ENCODE assay signal across 8 worm cellular contexts in genomic region chrIV:13707894-13708293, ce11.
TF ChIP-seq lines count a peak whose summit lies in the region.

No protein-coding gene starts in this region.

TF ChIP-seq in whole organism, L1 larva, 84 proteins besides CTCF, POLR2A, EP300 and RAD21 (continues in another document):
- TF ChIP-seq mep-1 (tag; optimal IDR thresholded peaks at IDR 0.05; lab: Kevin White, UChicago) (no peak), xbp-1 (tag; optimal IDR thresholded peaks at IDR 0.05; lab: Kevin White, UChicago) (no peak), unc-130 (tag; optimal IDR thresholded peaks at IDR 0.05; lab: Kevin White, UChicago) (no peak), nhr-84 (tag; optimal IDR thresholded peaks at IDR 0.05; lab: Kevin White, UChicago) (no peak), nhr-71 (tag; optimal IDR thresholded peaks at IDR 0.05; lab: Kevin White, UChicago) (no peak), ceh-82 (tag; optimal IDR thresholded peaks at IDR 0.05; lab: Kevin White, UChicago) (no peak), nhr-20 (tag; optimal IDR thresholded peaks at IDR 0.05; lab: Kevin White, UChicago) (peak; percentile 4), C34B4.2 (tag; optimal IDR thresholded peaks at IDR 0.05; lab: Kevin White, UChicago) (no peak), egl-27 (tag; optimal IDR thresholded peaks at IDR 0.05; lab: Kevin White, UChicago) (no peak), nhr-76 (tag; optimal IDR thresholded peaks at IDR 0.05; lab: Kevin White, UChicago) (no peak), lin-35 (GFP tag; optimal IDR thresholded peaks at IDR 0.05; lab: Kevin White, UChicago) (peak in 1 of 2 experiments; percentile 26), nhr-47 (tag; optimal IDR thresholded peaks at IDR 0.05; lab: Kevin White, UChicago) (no peak)

TF ChIP-seq in whole organism, L2 larva, 48 proteins besides CTCF, POLR2A, EP300 and RAD21:
- TF ChIP-seq zag-1 (tag; optimal IDR thresholded peaks at IDR 0.05; lab: Kevin White, UChicago) (no peak), crh-2 (tag; optimal IDR thresholded peaks at IDR 0.05; lab: Kevin White, UChicago) (peak; percentile 64), F13H6.1 (tag; optimal IDR thresholded peaks at IDR 0.05; lab: Kevin White, UChicago) (peak; percentile 40), nhr-129 (tag; optimal IDR thresholded peaks at IDR 0.05; lab: Kevin White, UChicago) (peak; percentile 48), nhr-237 (tag; optimal IDR thresholded peaks at IDR 0.05; lab: Kevin White, UChicago) (no peak), nhr-6 (tag; optimal IDR thresholded peaks at IDR 0.05; lab: Kevin White, UChicago) (no peak), alr-1 (tag; optimal IDR thresholded peaks at IDR 0.05; lab: Kevin White, UChicago) (no peak), sma-3 (GFP tag; optimal IDR thresholded peaks at IDR 0.05; lab: Kevin White, UChicago) (peak; percentile 8), gmeb-1 (tag; optimal IDR thresholded peaks at IDR 0.05; lab: Kevin White, UChicago) (peak; percentile 21), fos-1 (tag; optimal IDR thresholded peaks at IDR 0.05; lab: Kevin White, UChicago) (peak; percentile 60)

TF ChIP-seq in whole organism, L3 larva, 47 proteins besides CTCF, POLR2A, EP300 and RAD21:
- TF ChIP-seq egl-5 (tag; optimal IDR thresholded peaks at IDR 0.05; lab: Kevin White, UChicago) (no peak), ama-1 (optimal IDR thresholded peaks at IDR 0.05; lab: Kevin White, UChicago) (no peak), ceh-16 (tag; optimal IDR thresholded peaks at IDR 0.05; lab: Kevin White, UChicago) (no peak), elt-2 (tag; optimal IDR thresholded peaks at IDR 0.05; lab: Kevin White, UChicago) (peak; percentile 97), daf-12 (tag; optimal IDR thresholded peaks at IDR 0.05; lab: Kevin White, UChicago) (no peak), skn-1 (tag; optimal IDR thresholded peaks at IDR 0.05; lab: Kevin White, UChicago) (no peak), pqm-1 (tag; optimal IDR thresholded peaks at IDR 0.05; lab: Kevin White, UChicago) (peak; percentile 88), nhr-67 (tag; optimal IDR thresholded peaks at IDR 0.05; lab: Kevin White, UChicago) (no peak)

TF ChIP-seq in whole organism, L4 larva, 104 proteins besides CTCF, POLR2A, EP300 and RAD21 (continues in another document):
- 0 out of 2 replicates have a peak, but pooled peaks have one; percentile 23 for TF ChIP-seq zfp-3 (GFP tag; conservative IDR thresholded peaks at IDR 0.05; lab: Robert Waterston, UW)
- TF ChIP-seq snpc-1.2 (GFP tag; IDR thresholded peaks at IDR 0.05; lab: Robert Waterston, UW): peak; percentile 68; the same call in 1 of the 2 replicates
- TF ChIP-seq unc-39 (tag; optimal IDR thresholded peaks at IDR 0.05; lab: Kevin White, UChicago): no peak
- TF ChIP-seq nhr-102 (tag; optimal IDR thresholded peaks at IDR 0.05; lab: Kevin White, UChicago): peak; percentile 76
- TF ChIP-seq nhr-237 (tag; optimal IDR thresholded peaks at IDR 0.05; lab: Kevin White, UChicago): no peak
- peak; percentile 96 for TF ChIP-seq ceh-20 (GFP tag; IDR thresholded peaks at IDR 0.05; lab: Robert Waterston, UW)
- TF ChIP-seq nhr-28 (tag; optimal IDR thresholded peaks at IDR 0.05; lab: Kevin White, UChicago): peak; percentile 63
- TF ChIP-seq egl-27 (tag; optimal IDR thresholded peaks at IDR 0.05; lab: Kevin White, UChicago): no peak
- TF ChIP-seq hlh-11 (tag; optimal IDR thresholded peaks at IDR 0.05; lab: Kevin White, UChicago): peak; percentile 82
- no peak for TF ChIP-seq snpc-4 (tag; optimal IDR thresholded peaks at IDR 0.05; lab: Kevin White, UChicago)
- no peak for TF ChIP-seq attf-4 (tag; optimal IDR thresholded peaks at IDR 0.05; lab: Kevin White, UChicago)
- no peak for TF ChIP-seq daf-12 (tag; optimal IDR thresholded peaks at IDR 0.05; lab: Kevin White, UChicago)
- TF ChIP-seq pqm-1 (tag; optimal IDR thresholded peaks at IDR 0.05; lab: Kevin White, UChicago): peak; percentile 71

TF ChIP-seq in whole organism, late embryonic, 69 proteins besides CTCF, POLR2A, EP300 and RAD21:
- no peak for TF ChIP-seq ceh-30 (tag; optimal IDR thresholded peaks at IDR 0.05; lab: Kevin White, UChicago)
- TF ChIP-seq unc-55 (GFP tag; optimal IDR thresholded peaks at IDR 0.05; lab: Kevin White, UChicago): peak; percentile 38
- TF ChIP-seq eyg-1 (tag; optimal IDR thresholded peaks at IDR 0.05; lab: Kevin White, UChicago): no peak
- no peak for TF ChIP-seq nhr-11 (tag; optimal IDR thresholded peaks at IDR 0.05; lab: Kevin White, UChicago)
- peak; percentile 17 for TF ChIP-seq pqm-1 (tag; optimal IDR thresholded peaks at IDR 0.05; lab: Kevin White, UChicago)
- TF ChIP-seq gmeb-2 (tag; optimal IDR thresholded peaks at IDR 0.05; lab: Kevin White, UChicago): no peak
- peak; percentile 89 for TF ChIP-seq elt-2 (tag; optimal IDR thresholded peaks at IDR 0.05; lab: Kevin White, UChicago)
- peak; percentile 1 for TF ChIP-seq tbx-2 (tag; optimal IDR thresholded peaks at IDR 0.05; lab: Kevin White, UChicago)
- no peak for TF ChIP-seq pha-2 (tag; optimal IDR thresholded peaks at IDR 0.05; lab: Kevin White, UChicago)
TF ChIP-seq in whole organism, late embryonic: peak in this region for 4.

TF ChIP-seq in whole organism, midembryonic, 9 proteins besides CTCF, POLR2A, EP300 and RAD21:
- peak; percentile 19 for TF ChIP-seq cog-1 (tag; optimal IDR thresholded peaks at IDR 0.05; lab: Kevin White, UChicago)
- no peak for TF ChIP-seq ztf-29 (GFP tag; IDR thresholded peaks at IDR 0.05; lab: Robert Waterston, UW)

TF ChIP-seq in whole organism, mixed stage, embryonic, 35 proteins besides CTCF, POLR2A, EP300 and RAD21:
- TF ChIP-seq nhr-2 (tag; optimal IDR thresholded peaks at IDR 0.05; lab: Kevin White, UChicago): peak; percentile 36
- no peak for TF ChIP-seq hlh-1 (tag; optimal IDR thresholded peaks at IDR 0.05; lab: Kevin White, UChicago)
- no peak for TF ChIP-seq flh-1 (GFP tag; optimal IDR thresholded peaks at IDR 0.05; lab: Kevin White, UChicago)
- peak; percentile 65 for TF ChIP-seq unc-62 (GFP tag; optimal IDR thresholded peaks at IDR 0.05; lab: Kevin White, UChicago)
TF ChIP-seq in whole organism, mixed stage, embryonic: peak in this region for 2.

TF ChIP-seq in whole organism, young adult, 124 proteins besides CTCF, POLR2A, EP300 and RAD21:
- TF ChIP-seq ztf-3 (GFP tag; optimal IDR thresholded peaks at IDR 0.05; lab: Kevin White, UChicago) (no peak), athp-1 (tag; optimal IDR thresholded peaks at IDR 0.05; lab: Kevin White, UChicago) (no peak), Y53F4B.3 (GFP tag; IDR thresholded peaks at IDR 0.05; lab: Robert Waterston, UW) (no peak), tbx-9 (tag; optimal IDR thresholded peaks at IDR 0.05; lab: Kevin White, UChicago; ENCODE audit: borderline replicate concordance) (no peak), nfya-2 (GFP tag; IDR thresholded peaks at IDR 0.05; lab: Robert Waterston, UW) (no peak), ceh-100 (GFP tag; IDR thresholded peaks at IDR 0.05; lab: Robert Waterston, UW) (no peak), nhr-80 (tag; optimal IDR thresholded peaks at IDR 0.05; lab: Kevin White, UChicago) (peak; percentile 78), lir-1 (GFP tag; conservative IDR thresholded peaks at IDR 0.05; lab: Robert Waterston, UW) (no peak), hmg-20 (GFP tag; IDR thresholded peaks at IDR 0.05; lab: Robert Waterston, UW) (no peak), let-607 (tag; optimal IDR thresholded peaks at IDR 0.05; lab: Kevin White, UChicago) (peak; percentile 45 to 46), fkh-3 (tag; optimal IDR thresholded peaks at IDR 0.05; lab: Kevin White, UChicago) (no peak), unc-62 (GFP tag; optimal IDR thresholded peaks at IDR 0.05; lab: Kevin White, UChicago) (peak; percentile 68), atf-7 (tag; optimal IDR thresholded peaks at IDR 0.05; lab: Kevin White, UChicago) (no peak), B0261.1 (tag; optimal IDR thresholded peaks at IDR 0.05; lab: Kevin White, UChicago) (no peak), repo-1 (tag; optimal IDR thresholded peaks at IDR 0.05; lab: Kevin White, UChicago) (no peak)
